Worm (Caenorhabditis elegans) whole organism, L3 larva: ENCODE data around the gene gpb-1.
A peak's percentile ranks its signal among the peaks of the same experiment; 100 is the strongest.

Experiments
- R02D3.7 ChIP-seq: fragments of 150-350 bp; optimal IDR thresholded peaks from 2 replicates; lab custom pipeline; 2014; ENCODE audit warnings: missing biosample characterization, missing genetic modification characterization
- ZK546.5 ChIP-seq: sonication (generic microtip); optimal IDR thresholded peaks from 2 replicates; lab custom pipeline; 2017; ENCODE audit warnings: missing biosample characterization, missing genetic modification characterization
- ama-1 ChIP-seq: fragments of 150-350 bp; optimal IDR thresholded peaks from 2 replicates; lab custom pipeline; 2018
- elt-1 ChIP-seq: fragments of 150-350 bp; optimal IDR thresholded peaks from 2 replicates; lab custom pipeline; 2014; ENCODE audit warnings: missing biosample characterization, missing genetic modification characterization
- lin-15B ChIP-seq: fragments of 150-350 bp; optimal IDR thresholded peaks from 2 replicates; lab custom pipeline; 2014; ENCODE audit warnings: missing biosample characterization, missing genetic modification characterization
- nhr-11 ChIP-seq: fragments of 150-350 bp; optimal IDR thresholded peaks from 2 replicates; lab custom pipeline; 2014; ENCODE audit warnings: missing biosample characterization, missing genetic modification characterization
- nhr-12 ChIP-seq: fragments of 150-350 bp; optimal IDR thresholded peaks from 2 replicates; lab custom pipeline; 2014; ENCODE audit warnings: missing biosample characterization, missing genetic modification characterization
- nhr-76 ChIP-seq: fragments of 150-350 bp; sonication (generic microtip); optimal IDR thresholded peaks from 5 replicates; lab custom pipeline; 2014; ENCODE audit warnings: missing biosample characterization, missing genetic modification characterization
- pqm-1 ChIP-seq: fragments of 150-350 bp; optimal IDR thresholded peaks from 2 replicates; lab custom pipeline; 2017; ENCODE audit warnings: missing biosample characterization, missing genetic modification characterization, inconsistent platforms
- unc-39 ChIP-seq: sonication (generic microtip); optimal IDR thresholded peaks from 4 replicates; lab custom pipeline; 2017; ENCODE audit warnings: missing biosample characterization, missing genetic modification characterization
- unc-62 ChIP-seq: fragments of 150-350 bp; sonication (generic microtip); optimal IDR thresholded peaks from 4 replicates; lab custom pipeline; 2014; ENCODE audit warnings: missing biosample characterization, missing genetic modification reagents, missing genetic modification characterization
- zag-1 ChIP-seq: fragments of 150-350 bp; optimal IDR thresholded peaks from 2 replicates; lab custom pipeline; 2014; ENCODE audit warnings: missing biosample characterization, missing genetic modification characterization
- ztf-11 ChIP-seq: fragments of 150-350 bp; optimal IDR thresholded peaks from 2 replicates; lab custom pipeline; 2014; ENCODE audit warnings: missing biosample characterization, missing genetic modification characterization

ce11 chrII:11761806-11762512, 13.5 kb upstream of the gpb-1 start:
- no peak for TF ChIP-seq ZK546.5
- TF ChIP-seq ama-1 = peak; percentile 93
- TF ChIP-seq ztf-11 (tag; lab: Kevin White, UChicago) = no peak
- TF ChIP-seq lin-15B (tag; lab: Kevin White, UChicago) = no peak
- no peak for TF ChIP-seq nhr-76
- TF ChIP-seq unc-62 (GFP tag; lab: Kevin White, UChicago) = no peak
- TF ChIP-seq nhr-11 (tag; lab: Kevin White, UChicago) = no peak
- TF ChIP-seq unc-39 (tag; lab: Kevin White, UChicago) = no peak
- TF ChIP-seq nhr-12 = no peak
- TF ChIP-seq R02D3.7 = no peak
- TF ChIP-seq pqm-1 (tag; lab: Kevin White, UChicago) = no peak
- no peak for TF ChIP-seq zag-1 (tag; lab: Kevin White, UChicago)
- peak; percentile 13 for TF ChIP-seq elt-1
